Worm (Caenorhabditis elegans): ENCODE measurements around the gene clp-10.

The clp-10 gene

ce11 chrIII:63584-64316, 25.7 kb upstream of the clp-10 start:
- TF ChIP-seq ref-1 (GFP tag; conservative IDR thresholded peaks at IDR 0.05) = no peak
- TF ChIP-seq ztf-23 (GFP tag; IDR thresholded peaks at IDR 0.05) = no peak
- TF ChIP-seq ztf-29 (GFP tag; IDR thresholded peaks at IDR 0.05) = no peak
- TF ChIP-seq med-1 (GFP tag; optimal IDR thresholded peaks at IDR 0.05; ENCODE audit: insufficient read depth) = no peak
- no peak for TF ChIP-seq T22C8.4 (GFP tag; IDR thresholded peaks at IDR 0.05)
- TF ChIP-seq flt-1 (GFP tag; IDR thresholded peaks at IDR 0.05) = no peak
- TF ChIP-seq tab-1 (GFP tag; IDR thresholded peaks at IDR 0.05) = no peak
- TF ChIP-seq cog-1 (tag; optimal IDR thresholded peaks at IDR 0.05) = no peak
- TF ChIP-seq klf-2 (GFP tag; conservative IDR thresholded peaks at IDR 0.05) = no peak

- TF ChIP-seq ref-1 (GFP tag; conservative IDR thresholded peaks at IDR 0.05) (no peak), flt-1 (GFP tag; IDR thresholded peaks at IDR 0.05) (no peak), ztf-23 (GFP tag; IDR thresholded peaks at IDR 0.05) (no peak), tab-1 (GFP tag; IDR thresholded peaks at IDR 0.05) (no peak), med-1 (GFP tag; optimal IDR thresholded peaks at IDR 0.05; ENCODE audit: insufficient read depth) (no peak), klf-2 (GFP tag; conservative IDR thresholded peaks at IDR 0.05) (no peak), ztf-29 (GFP tag; IDR thresholded peaks at IDR 0.05) (no peak), cog-1 (tag; optimal IDR thresholded peaks at IDR 0.05) (no peak), T22C8.4 (GFP tag; IDR thresholded peaks at IDR 0.05) (no peak)
These were observed 24.4 kb upstream of the clp-10 start for ce11 chrIII:62383-62873.

DNA sequence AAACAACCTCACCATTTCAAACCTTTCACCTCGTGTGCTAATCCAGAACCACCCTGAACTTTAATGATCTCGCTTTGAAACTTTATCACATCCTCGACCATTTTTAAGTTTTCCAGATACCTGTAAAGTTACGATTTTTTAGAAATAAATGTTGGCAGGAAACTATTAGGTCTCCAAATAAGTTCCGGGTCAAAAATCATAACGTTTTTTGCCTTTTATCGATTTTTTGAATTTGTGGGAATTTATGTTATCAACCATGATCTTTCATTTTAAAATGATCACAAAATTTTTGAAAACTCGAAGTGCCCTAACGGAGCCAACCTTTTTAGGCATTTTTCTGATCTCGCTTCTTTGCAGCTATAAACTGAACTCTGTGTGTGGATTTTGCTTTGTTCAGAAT, 23.0 kb upstream of the clp-10 start, which contains the start of gene btb-5:
Gene btb-5 (minus strand): TSS at position 101 of the 400 bp plus-strand sequence.
- TF ChIP-seq klf-2 (GFP tag; conservative IDR thresholded peaks at IDR 0.05) (no peak), med-1 (GFP tag; optimal IDR thresholded peaks at IDR 0.05; ENCODE audit: insufficient read depth) (no peak), ztf-29 (GFP tag; IDR thresholded peaks at IDR 0.05) (no peak), T22C8.4 (GFP tag; IDR thresholded peaks at IDR 0.05) (no peak), ztf-23 (GFP tag; IDR thresholded peaks at IDR 0.05) (no peak), tab-1 (GFP tag; IDR thresholded peaks at IDR 0.05) (no peak), ref-1 (GFP tag; conservative IDR thresholded peaks at IDR 0.05) (no peak), flt-1 (GFP tag; IDR thresholded peaks at IDR 0.05) (no peak)

DNA sequence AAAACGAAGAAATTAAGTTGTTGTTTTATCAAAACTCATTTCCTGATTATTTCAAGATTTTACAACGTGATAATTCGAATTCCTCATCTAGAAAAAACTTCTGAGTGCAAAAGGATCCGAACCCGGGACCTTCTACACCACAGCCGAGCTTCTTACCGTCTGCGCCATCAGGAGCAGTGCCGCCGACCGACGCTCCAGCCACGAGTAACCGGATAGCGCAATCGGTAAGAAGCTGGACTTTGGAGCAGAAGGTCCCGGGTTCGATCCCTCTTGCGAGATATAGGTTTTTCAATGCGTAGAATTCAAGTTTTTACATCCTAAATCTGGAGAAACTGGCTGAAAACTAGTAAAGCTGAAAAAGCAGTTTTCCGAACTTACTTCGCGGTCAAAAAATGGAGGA, 15.7 kb upstream of the clp-10 start:
- TF ChIP-seq ref-1 (GFP tag; conservative IDR thresholded peaks at IDR 0.05) = no peak
- no peak for TF ChIP-seq ztf-23 (GFP tag; IDR thresholded peaks at IDR 0.05)
- no peak for TF ChIP-seq ztf-29 (GFP tag; IDR thresholded peaks at IDR 0.05)
- TF ChIP-seq med-1 (GFP tag; optimal IDR thresholded peaks at IDR 0.05; ENCODE audit: insufficient read depth) = no peak
- no peak for TF ChIP-seq tab-1 (GFP tag; IDR thresholded peaks at IDR 0.05)
- TF ChIP-seq cog-1 (tag; optimal IDR thresholded peaks at IDR 0.05) = no peak
- no peak for TF ChIP-seq T22C8.4 (GFP tag; IDR thresholded peaks at IDR 0.05)
- no peak for TF ChIP-seq flt-1 (GFP tag; IDR thresholded peaks at IDR 0.05)
- no peak for TF ChIP-seq klf-2 (GFP tag; conservative IDR thresholded peaks at IDR 0.05)

DNA sequence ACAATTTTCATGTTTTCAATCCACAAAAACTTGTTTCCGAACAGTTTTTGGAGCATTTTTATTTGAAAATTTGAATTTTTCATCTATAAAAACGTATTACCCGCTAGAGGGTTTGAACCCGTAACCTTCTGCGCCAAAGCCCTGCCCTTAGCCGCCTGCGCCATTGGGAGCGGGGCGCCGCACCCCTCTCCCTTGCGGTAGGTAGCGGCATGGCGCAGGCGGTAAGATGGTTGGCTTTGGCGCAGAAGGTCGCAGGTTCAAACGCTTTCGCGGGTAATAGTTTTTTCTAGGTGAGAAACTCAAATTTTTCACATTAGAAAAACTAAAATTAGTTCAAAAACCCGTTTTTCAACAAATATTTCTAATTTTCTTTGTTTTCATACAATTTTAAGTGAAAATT, 13.6 kb upstream of the clp-10 start:
- no peak for TF ChIP-seq flt-1 (GFP tag; IDR thresholded peaks at IDR 0.05)
- no peak for TF ChIP-seq med-1 (GFP tag; optimal IDR thresholded peaks at IDR 0.05; ENCODE audit: insufficient read depth)
- no peak for TF ChIP-seq klf-2 (GFP tag; conservative IDR thresholded peaks at IDR 0.05)
- TF ChIP-seq cog-1 (tag; optimal IDR thresholded peaks at IDR 0.05) = no peak
- TF ChIP-seq ztf-29 (GFP tag; IDR thresholded peaks at IDR 0.05) = no peak
- TF ChIP-seq T22C8.4 (GFP tag; IDR thresholded peaks at IDR 0.05) = no peak
- TF ChIP-seq ztf-23 (GFP tag; IDR thresholded peaks at IDR 0.05) = no peak
- no peak for TF ChIP-seq tab-1 (GFP tag; IDR thresholded peaks at IDR 0.05)
- no peak for TF ChIP-seq ref-1 (GFP tag; conservative IDR thresholded peaks at IDR 0.05)

- TF ChIP-seq cog-1 (tag; optimal IDR thresholded peaks at IDR 0.05) = no peak
- TF ChIP-seq ref-1 (GFP tag; conservative IDR thresholded peaks at IDR 0.05) = no peak
- no peak for TF ChIP-seq flt-1 (GFP tag; IDR thresholded peaks at IDR 0.05)
- TF ChIP-seq tab-1 (GFP tag; IDR thresholded peaks at IDR 0.05) = no peak
- TF ChIP-seq med-1 (GFP tag; optimal IDR thresholded peaks at IDR 0.05; ENCODE audit: insufficient read depth) = no peak
These were observed 12.4 kb upstream of the clp-10 start for ce11 chrIII:50418-50817.

DNA sequence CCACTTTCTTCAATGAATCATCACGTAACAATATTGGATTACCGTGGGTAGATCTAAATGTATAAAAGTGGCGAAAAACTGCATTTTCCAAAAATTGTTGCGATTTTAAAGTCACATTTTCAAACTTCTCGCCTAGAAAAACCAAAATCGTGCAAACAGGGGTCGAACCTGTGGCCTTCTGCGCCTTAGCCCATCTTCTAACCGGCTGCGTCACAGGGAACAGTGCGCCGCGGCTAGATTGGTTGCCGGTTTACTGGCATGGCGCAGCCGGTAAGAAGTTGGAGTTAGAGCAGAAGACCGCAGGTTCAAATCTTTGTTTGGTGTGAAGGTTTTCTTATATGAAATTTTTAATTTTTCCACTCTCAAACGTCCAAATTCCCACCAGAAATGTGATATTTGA, 11.0 kb upstream of the clp-10 start:
- 0 out of 2 replicates have a peak, but pooled peaks have one; percentile 39 for TF ChIP-seq klf-2 (GFP tag; conservative IDR thresholded peaks at IDR 0.05)
- TF ChIP-seq T22C8.4 (GFP tag; IDR thresholded peaks at IDR 0.05) = no peak

DNA sequence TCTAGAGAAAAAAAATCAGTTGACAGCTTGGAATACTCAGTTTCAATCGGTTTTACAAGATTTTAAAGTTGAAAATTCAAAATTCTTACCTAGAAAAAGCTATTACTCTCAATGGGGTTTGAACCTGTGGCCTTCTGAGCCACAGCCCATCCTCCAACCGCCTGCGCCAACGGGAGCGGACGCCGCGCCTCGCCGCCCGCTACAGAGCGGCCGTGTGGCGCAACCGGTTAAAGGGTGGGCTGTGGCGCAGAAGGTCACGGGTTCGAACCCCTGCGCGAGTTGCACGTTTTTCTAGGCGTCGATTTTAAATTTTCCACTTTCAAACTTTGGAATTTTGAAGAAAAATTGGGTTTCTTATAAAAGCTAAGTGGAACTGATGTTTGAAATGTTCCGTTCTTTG, 10.3 kb upstream of the clp-10 start:
- TF ChIP-seq flt-1 (GFP tag; IDR thresholded peaks at IDR 0.05) (0 out of 2 replicates have a peak, but pooled peaks have one; percentile 9), ref-1 (GFP tag; conservative IDR thresholded peaks at IDR 0.05) (no peak)

DNA sequence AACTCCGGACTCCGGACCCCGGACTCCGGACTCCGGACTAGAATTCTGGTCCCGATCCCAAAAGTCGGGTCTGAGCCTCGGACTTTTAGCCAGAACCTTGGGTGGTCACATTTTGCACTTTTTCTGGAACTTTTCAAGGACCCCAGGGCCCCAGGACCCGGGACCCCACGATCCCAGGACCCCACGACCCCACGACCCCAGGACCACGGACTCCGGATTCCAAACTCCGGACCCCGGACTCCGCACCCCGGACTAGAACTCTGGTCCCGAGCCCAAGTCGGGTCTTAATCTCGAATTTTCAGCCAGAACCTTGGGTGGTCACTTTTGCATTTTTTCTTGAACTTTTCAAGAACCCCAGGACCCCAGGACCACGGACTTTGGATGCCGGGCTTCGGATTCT, 4.7 kb upstream of the clp-10 start:
- TF ChIP-seq klf-2 (GFP tag; conservative IDR thresholded peaks at IDR 0.05) (no peak), ztf-29 (GFP tag; IDR thresholded peaks at IDR 0.05) (no peak), flt-1 (GFP tag; IDR thresholded peaks at IDR 0.05) (no peak), ref-1 (GFP tag; conservative IDR thresholded peaks at IDR 0.05) (no peak), ztf-23 (GFP tag; IDR thresholded peaks at IDR 0.05) (no peak), T22C8.4 (GFP tag; IDR thresholded peaks at IDR 0.05) (no peak), tab-1 (GFP tag; IDR thresholded peaks at IDR 0.05) (no peak), med-1 (GFP tag; optimal IDR thresholded peaks at IDR 0.05; ENCODE audit: insufficient read depth) (no peak)

ce11 chrIII:41484-41883, 3.5 kb upstream of the clp-10 start:
- no peak for TF ChIP-seq ref-1 (GFP tag; conservative IDR thresholded peaks at IDR 0.05)
- no peak for TF ChIP-seq klf-2 (GFP tag; conservative IDR thresholded peaks at IDR 0.05)
- no peak for TF ChIP-seq tab-1 (GFP tag; IDR thresholded peaks at IDR 0.05)
- no peak for TF ChIP-seq ztf-23 (GFP tag; IDR thresholded peaks at IDR 0.05)
- TF ChIP-seq ztf-29 (GFP tag; IDR thresholded peaks at IDR 0.05) = no peak
- no peak for TF ChIP-seq flt-1 (GFP tag; IDR thresholded peaks at IDR 0.05)
- no peak for TF ChIP-seq med-1 (GFP tag; optimal IDR thresholded peaks at IDR 0.05; ENCODE audit: insufficient read depth)
- TF ChIP-seq cog-1 (tag; optimal IDR thresholded peaks at IDR 0.05) = no peak
- TF ChIP-seq T22C8.4 (GFP tag; IDR thresholded peaks at IDR 0.05) = no peak
